Fruit fly (Drosophila melanogaster) Kc167 (cell line): ENCODE results near the gene zen2.

ENCODE experiments used
- Myc ChIP-seq: fragments of >200 bp; optimal IDR thresholded peaks from 2 replicates; lab custom pipeline; 2017; ENCODE audit warnings: missing external identifiers
- Sin3A ChIP-seq: fragments of >200 bp; optimal IDR thresholded peaks from 2 replicates; lab custom pipeline; 2018; ENCODE audit warnings: missing external identifiers
- h ChIP-seq: fragments of >200 bp; optimal IDR thresholded peaks from 3 replicates; lab custom pipeline; 2018; ENCODE audit warnings: missing external identifiers
- insv ChIP-seq: fragments of >200 bp; optimal IDR thresholded peaks from 3 replicates; lab custom pipeline; 2018; ENCODE audit warnings: missing external identifiers
- psq ChIP-seq: fragments of >200 bp; optimal IDR thresholded peaks from 2 replicates; lab custom pipeline; 2017; ENCODE audit warnings: missing external identifiers
- ttk ChIP-seq: sonication (Bioruptor generic); optimal IDR thresholded peaks from 2 replicates; lab custom pipeline; 2017; ENCODE audit warnings: missing external identifiers

Gene zen2

DNA sequence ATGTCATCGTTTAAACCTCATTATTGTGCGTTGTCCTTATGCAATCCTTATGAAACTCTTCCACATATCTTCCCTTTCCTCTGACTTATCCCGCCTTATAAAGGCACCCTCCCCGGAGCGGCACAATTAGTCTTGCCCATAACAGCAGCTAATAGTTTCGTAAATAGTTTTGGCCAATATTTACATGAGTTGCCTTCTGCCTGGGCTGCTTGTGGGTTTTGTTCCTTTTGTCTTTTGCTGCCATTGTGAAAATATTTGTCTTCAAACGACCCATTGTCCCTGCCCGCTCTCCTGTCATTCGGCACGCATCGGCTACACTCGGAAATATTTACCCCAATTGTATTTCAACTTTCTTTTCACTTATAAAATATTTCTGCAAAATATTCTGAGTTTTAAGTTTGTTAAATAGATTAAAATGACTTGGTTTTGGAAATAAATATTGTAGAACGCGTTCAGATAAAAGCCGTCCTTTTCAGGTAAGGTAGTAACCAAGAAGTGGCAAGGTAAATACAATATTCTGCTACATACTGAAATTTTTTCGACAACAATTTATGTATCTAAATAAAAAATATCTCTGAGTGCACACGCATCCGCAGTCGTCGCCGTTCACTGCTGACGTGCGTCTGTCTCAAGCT lies 20.3 kb downstream of the zen2 start:
- TF ChIP-seq h (no peak), insv (lab: Kevin White, UChicago) (no peak), ttk (lab: Kevin White, UChicago) (no peak)

- TF ChIP-seq psq (lab: Kevin White, UChicago) (no peak), insv (lab: Kevin White, UChicago) (no peak), Myc (no peak), h (no peak), Sin3A (no peak), ttk (lab: Kevin White, UChicago) (no peak)
These were observed 35.1 kb downstream of the zen2 start for dm6 chr3R:6708858-6709257.

DNA sequence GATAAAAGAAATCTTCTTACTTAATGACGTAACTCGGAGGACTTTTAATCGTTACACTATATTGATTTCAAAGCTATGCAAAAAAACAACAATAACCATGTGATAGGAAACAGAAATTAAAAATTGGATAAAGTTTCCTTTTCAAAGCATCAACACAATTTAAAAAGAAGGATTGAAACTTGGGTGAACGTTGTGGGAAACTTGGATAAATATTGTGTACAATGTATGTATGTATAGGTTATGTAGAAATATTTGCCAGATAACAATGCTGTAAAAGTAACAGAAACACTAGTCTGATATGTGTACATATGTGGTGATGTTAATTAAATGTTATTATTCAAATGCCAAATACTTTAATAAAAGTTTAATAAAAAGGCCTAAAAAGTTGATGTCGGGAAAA lies 37.6 kb downstream of the zen2 start:
- TF ChIP-seq psq (lab: Kevin White, UChicago) = no peak

- no peak for TF ChIP-seq insv (lab: Kevin White, UChicago)
- no peak for TF ChIP-seq ttk (lab: Kevin White, UChicago)
- no peak for TF ChIP-seq psq (lab: Kevin White, UChicago)
- no peak for TF ChIP-seq Sin3A
- no peak for TF ChIP-seq Myc
- no peak for TF ChIP-seq h
These were observed 40.2 kb downstream of the zen2 start, which contains the start of gene Ccp84Aa for dm6 chr3R:6703784-6704183. Gene Ccp84Aa (plus strand): TSS chr3R:6704084.

DNA sequence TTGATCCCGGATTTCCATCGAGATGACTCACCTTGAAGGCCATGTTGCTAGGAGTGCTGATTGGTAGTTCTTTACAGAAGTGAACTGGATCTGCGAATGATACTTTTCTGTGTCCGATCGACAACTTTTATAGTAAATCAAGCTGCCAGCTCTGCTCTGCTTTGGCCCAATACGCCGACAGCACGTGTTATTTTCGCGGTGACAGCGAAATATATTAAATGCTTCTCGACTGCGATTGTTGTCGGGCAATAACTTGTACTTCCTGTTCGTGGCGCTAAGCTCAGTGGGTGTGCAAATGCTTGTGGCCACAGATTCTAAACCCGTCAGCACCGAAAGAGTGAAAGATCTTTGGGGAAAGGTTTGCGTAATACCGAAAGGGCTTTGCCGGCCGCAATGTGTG lies 41.2 kb downstream of the zen2 start, which contains the start of gene Ccp84Ab:
Ccp84Ab (minus strand) TSS at position 101 of the 400 bp plus-strand sequence.
- TF ChIP-seq Sin3A = no peak
- TF ChIP-seq h = no peak
- no peak for TF ChIP-seq psq (lab: Kevin White, UChicago)
- no peak for TF ChIP-seq insv (lab: Kevin White, UChicago)
- no peak for TF ChIP-seq ttk (lab: Kevin White, UChicago)
- TF ChIP-seq Myc = no peak

DNA sequence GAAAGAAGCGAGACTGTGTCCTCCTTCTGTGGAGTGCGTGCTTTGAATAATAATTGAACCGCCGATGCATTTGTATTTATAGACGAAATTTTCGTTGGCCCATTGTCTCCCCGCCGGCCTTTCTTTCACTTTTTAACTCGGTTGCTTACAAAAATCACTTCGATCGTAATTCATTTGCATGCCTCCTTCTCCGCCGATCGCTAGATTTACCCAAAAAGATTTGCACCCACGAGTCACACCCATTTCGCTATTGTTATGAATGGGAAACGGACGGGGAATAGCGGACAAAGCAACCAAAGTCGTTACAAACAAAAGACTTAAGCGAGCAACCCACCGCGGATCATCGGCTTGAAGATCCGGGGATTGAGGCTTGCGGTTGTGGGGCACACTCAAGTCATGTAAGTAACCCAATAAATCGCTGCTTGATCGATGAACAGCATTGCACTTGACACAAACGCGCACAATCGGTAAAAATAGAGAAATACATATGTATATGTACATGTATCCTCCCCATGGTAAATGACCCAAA lies 47.7 kb downstream of the zen2 start, which contains the start of gene Ccp84Ac:
Ccp84Ac (minus strand) TSS at position 51 of the 529 bp plus-strand sequence.
- TF ChIP-seq h (no peak), psq (lab: Kevin White, UChicago) (no peak), ttk (lab: Kevin White, UChicago) (no peak), insv (lab: Kevin White, UChicago) (no peak), Myc (no peak), Sin3A (no peak)
